Fruit fly (Drosophila melanogaster) whole organism, embryonic: ENCODE results near the gene mfas.

Experiments
- Blimp-1 ChIP-seq: fragments of 200-800 bp; sonication (Bioruptor generic); optimal IDR thresholded peaks from 3 replicates; lab custom pipeline; 2018; ENCODE audit warnings: missing biosample characterization, missing genetic modification characterization, mild to moderate bottlenecking, moderate library complexity, missing genetic modification reagents
- CG10274 ChIP-seq: fragments of 200-800 bp; sonication (Bioruptor generic); optimal IDR thresholded peaks from 3 replicates; lab custom pipeline; 2017; ENCODE audit warnings: missing biosample characterization, mild to moderate bottlenecking, missing genetic modification characterization
- CG10321 ChIP-seq: fragments of 200-800 bp; sonication (Bioruptor generic); IDR thresholded peaks from 2 replicates; pipeline ENCODE4 v1.3.6; 2022; ENCODE audit warnings: missing biosample characterization, missing genetic modification characterization
- CG10543 ChIP-seq: fragments of 200-800 bp; sonication (Bioruptor generic); optimal IDR thresholded peaks from 3 replicates; lab custom pipeline; 2017; ENCODE audit warnings: missing biosample characterization, mild to moderate bottlenecking, missing genetic modification characterization, moderate library complexity
- CG13424 ChIP-seq: fragments of 200-800 bp; sonication (Bioruptor generic); optimal IDR thresholded peaks from 2 replicates; lab custom pipeline; 2019; ENCODE audit warnings: missing biosample characterization, mild to moderate bottlenecking, missing genetic modification characterization, moderate library complexity
- CG14441 ChIP-seq: fragments of 200-800 bp; sonication (Bioruptor generic); IDR thresholded peaks from 2 replicates; pipeline ENCODE4 v1.3.6; 2022; ENCODE audit warnings: missing biosample characterization, missing genetic modification characterization
- CG14667 ChIP-seq: fragments of 200-800 bp; sonication (Bioruptor generic); IDR thresholded peaks from 2 replicates; pipeline ENCODE4 v1.3.6; 2022; ENCODE audit warnings: missing biosample characterization, missing genetic modification characterization
- CG15696 ChIP-seq: fragments of 200-800 bp; sonication (Bioruptor generic); optimal IDR thresholded peaks from 2 replicates; lab custom pipeline; 2019; ENCODE audit warnings: missing biosample characterization, mild to moderate bottlenecking, missing genetic modification characterization, moderate library complexity
- CG2202 ChIP-seq: fragments of 200-800 bp; sonication (Bioruptor generic); optimal IDR thresholded peaks from 2 replicates; lab custom pipeline; 2018; ENCODE audit warnings: missing biosample characterization, mild to moderate bottlenecking, missing genetic modification characterization
- CG3065 ChIP-seq: fragments of 200-800 bp; sonication (Bioruptor generic); optimal IDR thresholded peaks from 2 replicates; lab custom pipeline; 2016; ENCODE audit warnings: missing biosample characterization, missing genetic modification characterization
- CG32767 ChIP-seq: fragments of 200-800 bp; sonication (Bioruptor generic); IDR thresholded peaks from 2 replicates; pipeline ENCODE4 v1.3.6; 2022; ENCODE audit warnings: missing biosample characterization, missing genetic modification characterization
- CG33557 ChIP-seq: fragments of 200-800 bp; sonication (Bioruptor generic); optimal IDR thresholded peaks from 2 replicates; lab custom pipeline; 2019; ENCODE audit warnings: missing biosample characterization, mild to moderate bottlenecking, missing genetic modification characterization, moderate library complexity
- CG4360 ChIP-seq: fragments of 200-800 bp; sonication (Bioruptor generic); IDR thresholded peaks from 2 replicates; pipeline ENCODE4 v1.3.6; 2022; ENCODE audit warnings: missing biosample characterization, missing genetic modification characterization
- CG6254 ChIP-seq: fragments of 200-800 bp; sonication (Bioruptor generic); optimal IDR thresholded peaks from 3 replicates; lab custom pipeline; 2017; ENCODE audit warnings: mild to moderate bottlenecking, missing biosample characterization, missing genetic modification reagents, missing genetic modification characterization
- CG7357 ChIP-seq: fragments of 200-800 bp; sonication (Bioruptor generic); IDR thresholded peaks from 3 replicates; pipeline ENCODE4 v1.3.6; 2022; ENCODE audit warnings: missing biosample characterization, missing genetic modification characterization
- CG7839 ChIP-seq: fragments of 200-800 bp; sonication (Bioruptor generic); optimal IDR thresholded peaks from 3 replicates; lab custom pipeline; 2018; ENCODE audit warnings: missing biosample characterization, mild to moderate bottlenecking, missing genetic modification characterization, moderate library complexity
- CG8388 ChIP-seq: fragments of 200-800 bp; sonication (Bioruptor generic); optimal IDR thresholded peaks from 2 replicates; lab custom pipeline; 2019; ENCODE audit warnings: missing biosample characterization, mild to moderate bottlenecking, missing genetic modification characterization, moderate library complexity
- CkIIα-i1 ChIP-seq: fragments of 200-800 bp; sonication (Bioruptor generic); IDR thresholded peaks from 2 replicates; pipeline ENCODE4 v1.3.6; 2022; ENCODE audit warnings: missing biosample characterization, missing genetic modification characterization
- Dad ChIP-seq: fragments of 200-800 bp; sonication (Bioruptor generic); optimal IDR thresholded peaks from 3 replicates; lab custom pipeline; 2016; ENCODE audit warnings: missing biosample characterization, missing genetic modification characterization
- Dll ChIP-seq: fragments of 200-800 bp; sonication (Bioruptor generic); IDR thresholded peaks from 4 replicates; pipeline ENCODE4 v1.3.6; 2022; ENCODE audit warnings: missing biosample characterization, missing genetic modification characterization; ENCODE audit not compliant: partially characterized antibody
- Drgx ChIP-seq: fragments of 200-800 bp; sonication (Bioruptor generic); IDR thresholded peaks from 2 replicates; pipeline ENCODE4 v1.3.6; 2022; ENCODE audit warnings: missing biosample characterization, missing genetic modification characterization
- E2f2 ChIP-seq: fragments of 200-800 bp; sonication (Bioruptor generic); IDR thresholded peaks from 2 replicates; pipeline ENCODE4 v1.3.6; 2022; ENCODE audit warnings: missing biosample characterization, missing genetic modification characterization
- HLH4C ChIP-seq: fragments of 200-800 bp; sonication (Bioruptor generic); IDR thresholded peaks from 3 replicates; pipeline ENCODE4 v1.3.6; 2022; ENCODE audit warnings: missing biosample characterization, missing genetic modification characterization; ENCODE audit not compliant: partially characterized antibody
- Hand ChIP-seq: fragments of 200-800 bp; sonication (Bioruptor generic); optimal IDR thresholded peaks from 2 replicates; lab custom pipeline; 2017; ENCODE audit warnings: mild to moderate bottlenecking, missing biosample characterization, missing genetic modification reagents, missing genetic modification characterization
- Hey ChIP-seq: fragments of 200-800 bp; sonication (Bioruptor generic); optimal IDR thresholded peaks from 3 replicates; lab custom pipeline; 2018; ENCODE audit warnings: missing biosample characterization, mild to moderate bottlenecking, missing genetic modification characterization
- Jarid2 ChIP-seq: fragments of 200-800 bp; sonication (Bioruptor generic); optimal IDR thresholded peaks from 3 replicates; lab custom pipeline; 2017; ENCODE audit warnings: mild to moderate bottlenecking, missing biosample characterization, missing genetic modification reagents, missing genetic modification characterization
- Mrtf ChIP-seq: fragments of 200-800 bp; sonication (Bioruptor generic); IDR thresholded peaks from 3 replicates; pipeline ENCODE4 v1.3.6; 2022; ENCODE audit warnings: missing biosample characterization, missing genetic modification characterization
- NK7.1 ChIP-seq: fragments of 200-800 bp; sonication (Bioruptor generic); optimal IDR thresholded peaks from 3 replicates; lab custom pipeline; 2016; ENCODE audit warnings: missing biosample characterization, missing genetic modification characterization
- Nf-YC ChIP-seq: fragments of 200-800 bp; optimal IDR thresholded peaks from 3 replicates; lab custom pipeline; 2019; ENCODE audit warnings: missing biosample characterization, mild to moderate bottlenecking, missing genetic modification characterization, moderate library complexity
- Oaz ChIP-seq: fragments of 200-800 bp; sonication (Bioruptor generic); IDR thresholded peaks from 2 replicates; pipeline ENCODE4 v1.3.6; 2022; ENCODE audit warnings: missing biosample characterization, missing genetic modification characterization
- Tbp ChIP-seq: fragments of >200 bp; optimal IDR thresholded peaks from 2 replicates; lab custom pipeline; 2018; ENCODE audit warnings: missing biosample characterization, missing genetic modification characterization
- Xrp1 ChIP-seq: fragments of 200-800 bp; sonication (Bioruptor generic); IDR thresholded peaks from 2 replicates; pipeline ENCODE4 v1.3.6; 2022; ENCODE audit warnings: missing biosample characterization, missing genetic modification characterization
- ato ChIP-seq: fragments of 200-800 bp; sonication (Bioruptor generic); IDR thresholded peaks from 2 replicates; pipeline ENCODE4 v1.3.6; 2022; ENCODE audit warnings: missing biosample characterization, missing genetic modification characterization; ENCODE audit not compliant: partially characterized antibody
- bowl ChIP-seq: fragments of 200-800 bp; sonication (Bioruptor generic); IDR thresholded peaks from 2 replicates; pipeline ENCODE4 v1.3.6; 2022; ENCODE audit warnings: missing biosample characterization, missing genetic modification characterization
- btn ChIP-seq: fragments of 200-800 bp; sonication (Bioruptor generic); optimal IDR thresholded peaks from 2 replicates; lab custom pipeline; 2016; ENCODE audit warnings: missing biosample characterization, missing genetic modification characterization
- chn ChIP-seq: fragments of 200-800 bp; sonication (Bioruptor generic); optimal IDR thresholded peaks from 2 replicates; lab custom pipeline; 2016; ENCODE audit warnings: missing biosample characterization, missing genetic modification characterization
- dysf ChIP-seq: fragments of 200-800 bp; sonication (Bioruptor generic); IDR thresholded peaks from 3 replicates; pipeline ENCODE4 v1.3.6; 2022; ENCODE audit warnings: missing biosample characterization, missing genetic modification characterization
- emc ChIP-seq: fragments of 200-800 bp; sonication (Bioruptor generic); optimal IDR thresholded peaks from 2 replicates; lab custom pipeline; 2016; ENCODE audit warnings: missing biosample characterization, missing genetic modification characterization
- gcm2 ChIP-seq: fragments of 200-800 bp; sonication (Bioruptor generic); optimal IDR thresholded peaks from 2 replicates; lab custom pipeline; 2016; ENCODE audit warnings: missing biosample characterization, missing genetic modification characterization
- kay ChIP-seq: fragments of 200-800 bp; sonication (Bioruptor generic); optimal IDR thresholded peaks from 2 replicates; lab custom pipeline; 2016; ENCODE audit warnings: missing biosample characterization, missing genetic modification characterization
- maf-S ChIP-seq: fragments of 200-800 bp; sonication (Bioruptor generic); optimal IDR thresholded peaks from 2 replicates; lab custom pipeline; 2016; ENCODE audit warnings: missing biosample characterization, missing genetic modification characterization
- nerfin-1 ChIP-seq: fragments of 200-800 bp; sonication (Bioruptor generic); optimal IDR thresholded peaks from 3 replicates; lab custom pipeline; 2019; ENCODE audit warnings: missing biosample characterization, mild to moderate bottlenecking, missing genetic modification characterization, moderate library complexity
- pnt ChIP-seq: fragments of 200-800 bp; sonication (Bioruptor generic); optimal IDR thresholded peaks from 3 replicates; lab custom pipeline; 2016; ENCODE audit warnings: missing biosample characterization, missing genetic modification characterization
- pum ChIP-seq: fragments of 200-800 bp; sonication (Bioruptor generic); optimal IDR thresholded peaks from 2 replicates; lab custom pipeline; 2016; ENCODE audit warnings: missing biosample characterization, missing genetic modification characterization
- ranshi ChIP-seq: fragments of 200-800 bp; sonication (Bioruptor generic); IDR thresholded peaks from 2 replicates; pipeline ENCODE4 v1.3.6; 2022; ENCODE audit warnings: missing biosample characterization, missing genetic modification characterization
- sc ChIP-seq, 3 experiments: fragments of >200 bp in 2 of 3; fragments of 200-800 bp in 1 of 3; sonication (Bioruptor generic) in 1 of 3; optimal IDR thresholded peaks; 2 replicates in 2 of 3; 3 replicates in 1 of 3; lab custom pipeline; 2017; ENCODE audit warnings: mild to moderate bottlenecking in 1 of 3, missing biosample characterization in 1 of 3, missing genetic modification characterization in 1 of 3, missing genetic modification reagents in 1 of 3
- slbo ChIP-seq: fragments of 200-800 bp; sonication (Bioruptor generic); IDR thresholded peaks from 2 replicates; pipeline ENCODE4 v1.3.6; 2022; ENCODE audit warnings: missing biosample characterization, missing genetic modification characterization
- so ChIP-seq: fragments of 200-800 bp; sonication (Bioruptor generic); IDR thresholded peaks from 3 replicates; pipeline ENCODE4 v1.3.6; 2022; ENCODE audit warnings: missing biosample characterization, missing genetic modification characterization
- stc ChIP-seq: fragments of 200-800 bp; sonication (Bioruptor generic); IDR thresholded peaks from 2 replicates; pipeline ENCODE4 v1.3.6; 2022; ENCODE audit warnings: missing biosample characterization, missing genetic modification characterization
- tll ChIP-seq, 2 experiments: fragments of 200-800 bp in 1 of 2; fragments of >200 bp in 1 of 2; sonication (Bioruptor generic) in 1 of 2; optimal IDR thresholded peaks; 2 replicates each; lab custom pipeline; 2017 to 2019; ENCODE audit warnings: missing biosample characterization in 2 of 2, missing genetic modification characterization in 2 of 2, mild to moderate bottlenecking in 1 of 2, moderate library complexity in 1 of 2

The mfas gene

dm6 chr3R:11962739-11963214 lies 30.3 kb downstream of the mfas start, which contains the start of the genes CG3281 and aurA (continued):
- TF ChIP-seq chn (peak; percentile 52), CG6254 (GFP tag; lab: Kevin White, UChicago) (no peak), CG2202 (tag; lab: Kevin White, UChicago) (peak; percentile 20), bowl (GFP tag; lab: Robert Waterston, UW) (no peak), CG10321 (GFP tag; lab: Robert Waterston, UW) (no peak), CG15696 (peak; percentile 69), CG10274 (GFP tag; lab: Kevin White, UChicago) (no peak), tll (GFP tag; optimal IDR thresholded peaks at IDR 0.05; lab: Kevin White, UChicago) (peak; percentile 70 to 79), CG13424 (tag; lab: Kevin White, UChicago) (peak; percentile 79), CG14667 (GFP tag; lab: Robert Waterston, UW) (no peak), stc (GFP tag; lab: Robert Waterston, UW) (no peak), nerfin-1 (tag; lab: Kevin White, UChicago) (peak; percentile 65), emc (GFP tag; lab: Kevin White, UChicago) (peak; percentile 73), CG10543 (GFP tag; lab: Kevin White, UChicago) (peak; percentile 77), pnt (GFP tag; lab: Kevin White, UChicago) (peak; percentile 69), CG3065 (GFP tag; lab: Kevin White, UChicago) (peak; percentile 1), ranshi (GFP tag; lab: Robert Waterston, UW) (peak; percentile 25; the same call in 1 of the 2 replicates), slbo (GFP tag; lab: Robert Waterston, UW) (peak; percentile 77; the same call in 1 of the 2 replicates), E2f2 (peak; percentile 89), CkIIα-i1 (no peak), CG14441 (no peak; the same call in 1 of the 2 replicates), Hey (tag; lab: Kevin White, UChicago) (no peak), Hand (GFP tag; lab: Kevin White, UChicago) (no peak), sc (optimal IDR thresholded peaks at IDR 0.05; lab: Kevin White, UChicago) (no peak), sc (GFP tag; optimal IDR thresholded peaks at IDR 0.05; lab: Kevin White, UChicago) (no peak), HLH4C (GFP tag; lab: Robert Waterston, UW) (peak; percentile 93), CG4360 (no peak), Nf-YC (tag; lab: Kevin White, UChicago) (peak; percentile 75), CG33557 (peak; percentile 62), Dll (peak; percentile 99), gcm2 (GFP tag; lab: Kevin White, UChicago) (no peak), pum (GFP tag; lab: Kevin White, UChicago) (peak; percentile 79), Dad (GFP tag; lab: Kevin White, UChicago) (peak; percentile 71), CG7839 (peak; percentile 71), Mrtf (no peak), kay (GFP tag; lab: Kevin White, UChicago) (peak; percentile 64), maf-S (GFP tag; lab: Kevin White, UChicago) (peak; percentile 71), CG7357 (peak; percentile 59; the same call in 1 of the 3 replicates), Drgx (GFP tag; lab: Robert Waterston, UW) (no peak), Jarid2 (no peak), btn (GFP tag; lab: Kevin White, UChicago) (no peak), Oaz (GFP tag; lab: Robert Waterston, UW) (no peak), CG8388 (peak; percentile 41), dysf (GFP tag; lab: Robert Waterston, UW) (peak; percentile 71), CG32767 (GFP tag; lab: Robert Waterston, UW) (peak; percentile 31; the same call in 1 of the 2 replicates), Blimp-1 (no peak), Xrp1 (GFP tag; lab: Robert Waterston, UW) (peak; percentile 51; the same call in 1 of the 2 replicates), NK7.1 (GFP tag; lab: Kevin White, UChicago) (no peak), ato (GFP tag; lab: Robert Waterston, UW) (peak; percentile 77), so (GFP tag; lab: Robert Waterston, UW) (no peak), Tbp (GFP tag; lab: Kevin White, UChicago) (peak; percentile 25)
